Fruit fly (Drosophila melanogaster) whole organism, prepupa: ENCODE data around the gene Tb.

Experiments
- CG10669 ChIP-seq: fragments of 200-800 bp; sonication (Bioruptor generic); optimal IDR thresholded peaks from 3 replicates; lab custom pipeline; 2018; ENCODE audit warnings: missing biosample characterization, mild to moderate bottlenecking, missing genetic modification characterization, moderate library complexity
- CG11294 ChIP-seq: fragments of 200-800 bp; sonication (Bioruptor generic); IDR thresholded peaks from 2 replicates; pipeline ENCODE4 v1.3.6; 2022; ENCODE audit warnings: missing biosample characterization, missing genetic modification characterization
- CG11902 ChIP-seq: fragments of 200-800 bp; sonication (Bioruptor generic); optimal IDR thresholded peaks from 3 replicates; lab custom pipeline; 2016; ENCODE audit warnings: missing biosample characterization, missing genetic modification characterization
- CG15336 ChIP-seq: fragments of 200-800 bp; sonication (Bioruptor generic); IDR thresholded peaks from 2 replicates; pipeline ENCODE4 v1.3.6; 2022; ENCODE audit warnings: missing biosample characterization, missing genetic modification characterization
- CG1621 ChIP-seq: fragments of 200-800 bp; sonication (Bioruptor generic); optimal IDR thresholded peaks from 3 replicates; lab custom pipeline; 2018; ENCODE audit warnings: missing biosample characterization, mild to moderate bottlenecking, missing genetic modification characterization
- CG32006 ChIP-seq: fragments of 200-800 bp; sonication (Bioruptor generic); optimal IDR thresholded peaks from 3 replicates; lab custom pipeline; 2017; ENCODE audit warnings: missing biosample characterization, mild to moderate bottlenecking, missing genetic modification characterization
- CG34406 ChIP-seq: fragments of 200-800 bp; sonication (Bioruptor generic); optimal IDR thresholded peaks from 3 replicates; lab custom pipeline; 2016; ENCODE audit warnings: missing biosample characterization, missing genetic modification characterization
- CG6163 ChIP-seq: fragments of 200-800 bp; sonication (Bioruptor generic); IDR thresholded peaks from 3 replicates; pipeline ENCODE4 v1.3.6; 2022; ENCODE audit warnings: missing biosample characterization, missing genetic modification characterization
- CG6792 ChIP-seq: fragments of 200-800 bp; sonication (Bioruptor generic); optimal IDR thresholded peaks from 3 replicates; lab custom pipeline; 2016; ENCODE audit warnings: missing biosample characterization, missing genetic modification characterization
- CG6808 ChIP-seq: fragments of 200-800 bp; sonication (Bioruptor generic); optimal IDR thresholded peaks from 3 replicates; lab custom pipeline; 2017; ENCODE audit warnings: missing biosample characterization, missing genetic modification characterization, mild to moderate bottlenecking, moderate library complexity, missing genetic modification reagents
- CG6854 ChIP-seq: fragments of 200-800 bp; sonication (Bioruptor generic); optimal IDR thresholded peaks from 2 replicates; lab custom pipeline; 2017; ENCODE audit warnings: missing biosample characterization, mild to moderate bottlenecking, missing genetic modification characterization
- CG7368 ChIP-seq: fragments of 200-800 bp; sonication (Bioruptor generic); optimal IDR thresholded peaks from 3 replicates; lab custom pipeline; 2016; ENCODE audit warnings: missing biosample characterization, missing genetic modification characterization
- CG8119 ChIP-seq: fragments of 200-800 bp; sonication (Bioruptor generic); IDR thresholded peaks from 3 replicates; pipeline ENCODE4 v1.3.6; 2022; ENCODE audit warnings: missing biosample characterization, missing genetic modification characterization
- CG8632 ChIP-seq: fragments of 200-800 bp; sonication (Bioruptor generic); optimal IDR thresholded peaks from 3 replicates; lab custom pipeline; 2016; ENCODE audit warnings: missing biosample characterization, missing genetic modification characterization
- CG9139 ChIP-seq: fragments of 200-800 bp; sonication (Bioruptor generic); optimal IDR thresholded peaks from 3 replicates; lab custom pipeline; 2017; ENCODE audit warnings: missing biosample characterization, mild to moderate bottlenecking, missing genetic modification characterization
- Eip78C ChIP-seq: fragments of 200-800 bp; sonication (Bioruptor generic); peaks from one replicate; lab custom pipeline; 2016; ENCODE audit warnings: missing biosample characterization, missing genetic modification characterization
- Ets96B ChIP-seq: fragments of 200-800 bp; optimal IDR thresholded peaks from 2 replicates; lab custom pipeline; 2019; ENCODE audit warnings: missing biosample characterization, mild to moderate bottlenecking, missing genetic modification characterization, moderate library complexity
- Hr39 ChIP-seq: fragments of 200-800 bp; sonication (Bioruptor generic); optimal IDR thresholded peaks from 2 replicates; lab custom pipeline; 2016; ENCODE audit warnings: missing biosample characterization, missing genetic modification characterization
- Hr4 ChIP-seq: fragments of 200-800 bp; sonication (Bioruptor generic); optimal IDR thresholded peaks from 3 replicates; lab custom pipeline; 2016; ENCODE audit warnings: missing biosample characterization, missing genetic modification characterization
- Met ChIP-seq: fragments of 200-800 bp; sonication (Bioruptor generic); optimal IDR thresholded peaks from 3 replicates; lab custom pipeline; 2016; ENCODE audit warnings: missing biosample characterization, missing genetic modification characterization
- Smox ChIP-seq: fragments of 200-800 bp; sonication (Bioruptor generic); optimal IDR thresholded peaks from 3 replicates; lab custom pipeline; 2016; ENCODE audit warnings: missing biosample characterization, missing genetic modification characterization
- Sox102F ChIP-seq: fragments of 200-800 bp; sonication (Bioruptor generic); optimal IDR thresholded peaks from 2 replicates; lab custom pipeline; 2016; ENCODE audit warnings: missing biosample characterization, mild to moderate bottlenecking, missing genetic modification characterization
- Sox14 ChIP-seq: fragments of 200-800 bp; sonication (Bioruptor generic); optimal IDR thresholded peaks from 3 replicates; lab custom pipeline; 2016; ENCODE audit warnings: missing biosample characterization, missing genetic modification characterization
- acj6 ChIP-seq: fragments of 200-800 bp; sonication (Bioruptor generic); optimal IDR thresholded peaks from 3 replicates; lab custom pipeline; 2016; ENCODE audit warnings: missing biosample characterization, missing genetic modification characterization
- dac ChIP-seq: fragments of 200-800 bp; sonication (Bioruptor generic); optimal IDR thresholded peaks from 2 replicates; lab custom pipeline; 2017; ENCODE audit warnings: missing biosample characterization, mild to moderate bottlenecking, missing genetic modification characterization
- dsx ChIP-seq: fragments of 200-800 bp; optimal IDR thresholded peaks from 3 replicates; lab custom pipeline; 2019; ENCODE audit warnings: missing biosample characterization, mild to moderate bottlenecking, missing genetic modification characterization, moderate library complexity; ENCODE audit not compliant: poor library complexity, severe bottlenecking
- eg ChIP-seq: fragments of 200-800 bp; sonication (Bioruptor generic); IDR thresholded peaks from 3 replicates; pipeline ENCODE4 v1.3.6; 2022; ENCODE audit warnings: missing biosample characterization, missing genetic modification characterization
- fd59A ChIP-seq: fragments of 200-800 bp; sonication (Bioruptor generic); optimal IDR thresholded peaks from 2 replicates; lab custom pipeline; 2017; ENCODE audit warnings: missing biosample characterization, mild to moderate bottlenecking, missing genetic modification characterization, missing genetic modification reagents
- fkh ChIP-seq: fragments of 200-800 bp; sonication (Bioruptor generic); optimal IDR thresholded peaks from 3 replicates; lab custom pipeline; 2017; ENCODE audit warnings: missing biosample characterization, mild to moderate bottlenecking, missing genetic modification characterization, moderate library complexity
- lz ChIP-seq: fragments of 200-800 bp; sonication (Bioruptor generic); optimal IDR thresholded peaks from 3 replicates; lab custom pipeline; 2016; ENCODE audit warnings: missing biosample characterization, missing genetic modification characterization
- net ChIP-seq: fragments of 200-800 bp; sonication (Bioruptor generic); optimal IDR thresholded peaks from 3 replicates; lab custom pipeline; 2016; ENCODE audit warnings: missing biosample characterization, missing genetic modification characterization
- pdm3 ChIP-seq: fragments of 200-800 bp; sonication (Bioruptor generic); optimal IDR thresholded peaks from 3 replicates; lab custom pipeline; 2016; ENCODE audit warnings: missing biosample characterization, missing genetic modification characterization
- spab ChIP-seq: fragments of 200-800 bp; sonication (Bioruptor generic); optimal IDR thresholded peaks from 2 replicates; lab custom pipeline; 2017; ENCODE audit warnings: missing biosample characterization, mild to moderate bottlenecking, missing genetic modification characterization, missing genetic modification reagents
- svp ChIP-seq: fragments of 200-800 bp; sonication (Bioruptor generic); peaks from one replicate; lab custom pipeline; 2016; ENCODE audit warnings: missing biosample characterization, missing genetic modification characterization
- topi ChIP-seq: fragments of 200-800 bp; sonication (Bioruptor generic); optimal IDR thresholded peaks from 3 replicates; lab custom pipeline; 2016; ENCODE audit warnings: missing biosample characterization, missing genetic modification characterization
- vri ChIP-seq: fragments of 200-800 bp; sonication (Bioruptor generic); optimal IDR thresholded peaks from 3 replicates; lab custom pipeline; 2016; ENCODE audit warnings: missing biosample characterization, mild to moderate bottlenecking, missing genetic modification characterization

Gene Tb

dm6 chr3R:26654594-26654993 lies 1.6 kb upstream of the Tb start (continued):
- TF ChIP-seq pdm3 (peak; percentile 14), dsx (no peak), dac (GFP tag; lab: Kevin White, UChicago) (peak; percentile 3), CG6854 (GFP tag; lab: Kevin White, UChicago) (no peak), Smox (GFP tag; lab: Kevin White, UChicago) (no peak), eg (GFP tag; lab: Robert Waterston, UW) (0 out of 3 replicates have a peak, but pooled peaks have one; percentile 13), CG8119 (peak; percentile 57; the same call in 2 of the 3 replicates)

- TF ChIP-seq CG34406 (GFP tag; lab: Kevin White, UChicago) = no peak
- TF ChIP-seq CG6163 (GFP tag; lab: Robert Waterston, UW) = no peak
- no peak for TF ChIP-seq lz (GFP tag; lab: Kevin White, UChicago)
- TF ChIP-seq CG11902 (GFP tag; lab: Kevin White, UChicago) = no peak
- no peak for TF ChIP-seq CG6808
- no peak for TF ChIP-seq Ets96B (tag; lab: Kevin White, UChicago)
- no peak for TF ChIP-seq Sox14 (GFP tag; lab: Kevin White, UChicago)
- no peak for TF ChIP-seq CG1621 (tag; lab: Kevin White, UChicago)
- no peak for TF ChIP-seq Eip78C (GFP tag; lab: Kevin White, UChicago)
- TF ChIP-seq CG10669 (GFP tag; lab: Kevin White, UChicago) = no peak
- no peak for TF ChIP-seq Sox102F (GFP tag; lab: Kevin White, UChicago)
- no peak for TF ChIP-seq CG8632
- no peak for TF ChIP-seq fd59A (GFP tag; lab: Kevin White, UChicago)
Measured at dm6 chr3R:26655416-26655945, 759 bp upstream of the Tb start.

dm6 chr3R:26670277-26670676 lies 14.0 kb downstream of the Tb start:
- TF ChIP-seq lz (GFP tag; lab: Kevin White, UChicago) = no peak
- no peak for TF ChIP-seq Met (GFP tag; lab: Kevin White, UChicago)
- no peak for TF ChIP-seq CG1621 (tag; lab: Kevin White, UChicago)
- TF ChIP-seq CG6163 (GFP tag; lab: Robert Waterston, UW) = no peak
- TF ChIP-seq Hr4 (GFP tag; lab: Kevin White, UChicago) = no peak
- no peak for TF ChIP-seq dac (GFP tag; lab: Kevin White, UChicago)
- no peak for TF ChIP-seq CG9139
- TF ChIP-seq Eip78C (GFP tag; lab: Kevin White, UChicago) = no peak
- TF ChIP-seq net (GFP tag; lab: Kevin White, UChicago) = no peak
- TF ChIP-seq CG11294 (GFP tag; lab: Robert Waterston, UW) = no peak
- no peak for TF ChIP-seq Smox (GFP tag; lab: Kevin White, UChicago)
- no peak for TF ChIP-seq topi
- TF ChIP-seq CG6792 (GFP tag; lab: Kevin White, UChicago) = no peak
- no peak for TF ChIP-seq Hr39 (GFP tag; lab: Kevin White, UChicago)
- TF ChIP-seq acj6 = no peak
- no peak for TF ChIP-seq spab
- TF ChIP-seq fkh (GFP tag; lab: Kevin White, UChicago) = no peak
- TF ChIP-seq CG15336 (GFP tag; lab: Robert Waterston, UW) = no peak

- peak; percentile 6 for TF ChIP-seq CG32006 (GFP tag; lab: Kevin White, UChicago)
- TF ChIP-seq Sox14 (GFP tag; lab: Kevin White, UChicago) = no peak
Measured at dm6 chr3R:26671525-26672132, 15.4 kb downstream of the Tb start.

- TF ChIP-seq Met (GFP tag; lab: Kevin White, UChicago) (no peak), CG7368 (peak; percentile 1), svp (GFP tag; lab: Kevin White, UChicago) (no peak), vri (no peak)
Measured at dm6 chr3R:26681947-26682346, 25.7 kb downstream of the Tb start, which contains the start of gene beat-VII. TSS of gene beat-VII (minus strand) at chr3R:26681966.
